Worm (Caenorhabditis elegans): Measurements from ENCODE around the gene srh-234.

ce11 chrV:7651757-7652156 lies at the start of gene srh-234:
- TF ChIP-seq ztf-11 (tag; optimal IDR thresholded peaks at IDR 0.05): no peak
- TF ChIP-seq unc-39 (tag; optimal IDR thresholded peaks at IDR 0.05): no peak
